Fruit fly (Drosophila melanogaster) whole organism, prepupa: ENCODE data around the gene Liprin-beta.
A peak's percentile ranks its signal among the peaks of the same experiment; 100 is the strongest.

Source experiments
- Blimp-1 ChIP-seq: fragments of 200-800 bp; sonication (Bioruptor generic); optimal IDR thresholded peaks from 3 replicates; lab custom pipeline; 2017; ENCODE audit warnings: missing biosample characterization, missing genetic modification characterization, mild to moderate bottlenecking, moderate library complexity, missing genetic modification reagents
- CG10631 ChIP-seq: fragments of 200-800 bp; sonication (Bioruptor generic); optimal IDR thresholded peaks from 2 replicates; lab custom pipeline; 2016; ENCODE audit warnings: missing biosample characterization, missing genetic modification characterization
- CG11294 ChIP-seq: fragments of 200-800 bp; sonication (Bioruptor generic); IDR thresholded peaks from 2 replicates; pipeline ENCODE4 v1.3.6; 2022; ENCODE audit warnings: missing biosample characterization, missing genetic modification characterization
- CG15336 ChIP-seq: fragments of 200-800 bp; sonication (Bioruptor generic); IDR thresholded peaks from 2 replicates; pipeline ENCODE4 v1.3.6; 2022; ENCODE audit warnings: missing biosample characterization, missing genetic modification characterization
- CG1621 ChIP-seq: fragments of 200-800 bp; sonication (Bioruptor generic); optimal IDR thresholded peaks from 3 replicates; lab custom pipeline; 2018; ENCODE audit warnings: missing biosample characterization, mild to moderate bottlenecking, missing genetic modification characterization
- CG16779 ChIP-seq: fragments of 200-800 bp; sonication (Bioruptor generic); optimal IDR thresholded peaks from 3 replicates; lab custom pipeline; 2017; ENCODE audit warnings: missing biosample characterization, mild to moderate bottlenecking, missing genetic modification characterization
- CG3032 ChIP-seq: fragments of 200-800 bp; optimal IDR thresholded peaks from 2 replicates; lab custom pipeline; 2019; ENCODE audit warnings: missing biosample characterization, mild to moderate bottlenecking, missing genetic modification characterization, moderate library complexity
- CG31627 ChIP-seq: fragments of 200-800 bp; sonication (Bioruptor generic); optimal IDR thresholded peaks from 3 replicates; lab custom pipeline; 2016; ENCODE audit warnings: missing biosample characterization, missing genetic modification characterization
- CG32006 ChIP-seq: fragments of 200-800 bp; sonication (Bioruptor generic); optimal IDR thresholded peaks from 3 replicates; lab custom pipeline; 2017; ENCODE audit warnings: missing biosample characterization, mild to moderate bottlenecking, missing genetic modification characterization
- CG34406 ChIP-seq: fragments of 200-800 bp; sonication (Bioruptor generic); optimal IDR thresholded peaks from 3 replicates; lab custom pipeline; 2016; ENCODE audit warnings: missing biosample characterization, missing genetic modification characterization
- CG3919 ChIP-seq: fragments of 200-800 bp; sonication (Bioruptor generic); optimal IDR thresholded peaks from 3 replicates; lab custom pipeline; 2016; ENCODE audit warnings: missing biosample characterization, missing genetic modification characterization
- CG4318 ChIP-seq: fragments of 200-800 bp; sonication (Bioruptor generic); optimal IDR thresholded peaks from 3 replicates; lab custom pipeline; 2017; ENCODE audit warnings: missing biosample characterization, mild to moderate bottlenecking, missing genetic modification characterization
- CG6792 ChIP-seq: fragments of 200-800 bp; sonication (Bioruptor generic); optimal IDR thresholded peaks from 3 replicates; lab custom pipeline; 2016; ENCODE audit warnings: missing biosample characterization, missing genetic modification characterization
- CG6808 ChIP-seq: fragments of 200-800 bp; sonication (Bioruptor generic); optimal IDR thresholded peaks from 3 replicates; lab custom pipeline; 2017; ENCODE audit warnings: missing biosample characterization, missing genetic modification characterization, mild to moderate bottlenecking, moderate library complexity, missing genetic modification reagents
- CG6854 ChIP-seq: fragments of 200-800 bp; sonication (Bioruptor generic); optimal IDR thresholded peaks from 2 replicates; lab custom pipeline; 2017; ENCODE audit warnings: missing biosample characterization, mild to moderate bottlenecking, missing genetic modification characterization
- CG7368 ChIP-seq: fragments of 200-800 bp; sonication (Bioruptor generic); optimal IDR thresholded peaks from 3 replicates; lab custom pipeline; 2016; ENCODE audit warnings: missing biosample characterization, missing genetic modification characterization
- CG8119 ChIP-seq: fragments of 200-800 bp; sonication (Bioruptor generic); IDR thresholded peaks from 3 replicates; pipeline ENCODE4 v1.3.6; 2022; ENCODE audit warnings: missing biosample characterization, missing genetic modification characterization
- CG8319 ChIP-seq: fragments of 200-800 bp; sonication (Bioruptor generic); optimal IDR thresholded peaks from 3 replicates; lab custom pipeline; 2016; ENCODE audit warnings: missing biosample characterization, missing genetic modification characterization
- CG8632 ChIP-seq: fragments of 200-800 bp; sonication (Bioruptor generic); optimal IDR thresholded peaks from 3 replicates; lab custom pipeline; 2016; ENCODE audit warnings: missing biosample characterization, missing genetic modification characterization
- CG9139 ChIP-seq: fragments of 200-800 bp; sonication (Bioruptor generic); optimal IDR thresholded peaks from 3 replicates; lab custom pipeline; 2017; ENCODE audit warnings: missing biosample characterization, mild to moderate bottlenecking, missing genetic modification characterization
- Eip75B ChIP-seq: fragments of 200-800 bp; sonication (Bioruptor generic); optimal IDR thresholded peaks from 3 replicates; lab custom pipeline; 2016; ENCODE audit warnings: missing biosample characterization, missing genetic modification characterization
- Eip78C ChIP-seq: fragments of 200-800 bp; sonication (Bioruptor generic); peaks from one replicate; lab custom pipeline; 2016; ENCODE audit warnings: missing biosample characterization, missing genetic modification characterization
- Ets21C ChIP-seq: fragments of 200-800 bp; sonication (Bioruptor generic); optimal IDR thresholded peaks from 3 replicates; lab custom pipeline; 2016; ENCODE audit warnings: missing biosample characterization, missing genetic modification characterization
- Ets96B ChIP-seq: fragments of 200-800 bp; optimal IDR thresholded peaks from 2 replicates; lab custom pipeline; 2019; ENCODE audit warnings: missing biosample characterization, mild to moderate bottlenecking, missing genetic modification characterization, moderate library complexity
- Gug ChIP-seq: fragments of 200-800 bp; sonication (Bioruptor generic); IDR thresholded peaks from 2 replicates; pipeline ENCODE4 v1.3.6; 2022; ENCODE audit warnings: missing biosample characterization, missing genetic modification characterization
- Hr38 ChIP-seq: sonication (Bioruptor generic); optimal IDR thresholded peaks from 2 replicates; lab custom pipeline; 2016; ENCODE audit warnings: missing biosample characterization, missing genetic modification characterization
- Hr39 ChIP-seq: fragments of 200-800 bp; sonication (Bioruptor generic); optimal IDR thresholded peaks from 2 replicates; lab custom pipeline; 2016; ENCODE audit warnings: missing biosample characterization, missing genetic modification characterization
- Hr4 ChIP-seq: fragments of 200-800 bp; sonication (Bioruptor generic); optimal IDR thresholded peaks from 3 replicates; lab custom pipeline; 2016; ENCODE audit warnings: missing biosample characterization, missing genetic modification characterization
- Lpt ChIP-seq: fragments of 200-800 bp; sonication (Bioruptor generic); optimal IDR thresholded peaks from 3 replicates; lab custom pipeline; 2016; ENCODE audit warnings: missing biosample characterization, missing genetic modification characterization
- Met ChIP-seq: fragments of 200-800 bp; sonication (Bioruptor generic); optimal IDR thresholded peaks from 3 replicates; lab custom pipeline; 2016; ENCODE audit warnings: missing biosample characterization, missing genetic modification characterization
- OdsH ChIP-seq: fragments of 200-800 bp; sonication (Bioruptor generic); optimal IDR thresholded peaks from 3 replicates; lab custom pipeline; 2016; ENCODE audit warnings: missing biosample characterization, missing genetic modification characterization
- Smox ChIP-seq: fragments of 200-800 bp; sonication (Bioruptor generic); optimal IDR thresholded peaks from 3 replicates; lab custom pipeline; 2016; ENCODE audit warnings: missing biosample characterization, missing genetic modification characterization
- Sox102F ChIP-seq: fragments of 200-800 bp; sonication (Bioruptor generic); optimal IDR thresholded peaks from 2 replicates; lab custom pipeline; 2016; ENCODE audit warnings: missing biosample characterization, mild to moderate bottlenecking, missing genetic modification characterization
- Sox14 ChIP-seq: fragments of 200-800 bp; sonication (Bioruptor generic); optimal IDR thresholded peaks from 3 replicates; lab custom pipeline; 2016; ENCODE audit warnings: missing biosample characterization, missing genetic modification characterization
- Sox15 ChIP-seq: fragments of 200-800 bp; sonication (Bioruptor generic); optimal IDR thresholded peaks from 3 replicates; lab custom pipeline; 2016; ENCODE audit warnings: missing biosample characterization, missing genetic modification characterization
- achi ChIP-seq: fragments of 200-800 bp; sonication (Bioruptor generic); optimal IDR thresholded peaks from 3 replicates; lab custom pipeline; 2016; ENCODE audit warnings: missing biosample characterization, missing genetic modification characterization
- acj6 ChIP-seq: fragments of 200-800 bp; sonication (Bioruptor generic); optimal IDR thresholded peaks from 3 replicates; lab custom pipeline; 2016; ENCODE audit warnings: missing biosample characterization, missing genetic modification characterization
- cyc ChIP-seq: fragments of 200-800 bp; sonication (Bioruptor generic); optimal IDR thresholded peaks from 3 replicates; lab custom pipeline; 2016; ENCODE audit warnings: missing biosample characterization, missing genetic modification characterization
- dsx ChIP-seq: fragments of 200-800 bp; optimal IDR thresholded peaks from 3 replicates; lab custom pipeline; 2019; ENCODE audit warnings: missing biosample characterization, mild to moderate bottlenecking, missing genetic modification characterization, moderate library complexity; ENCODE audit not compliant: poor library complexity, severe bottlenecking
- eg ChIP-seq: fragments of 200-800 bp; sonication (Bioruptor generic); IDR thresholded peaks from 3 replicates; pipeline ENCODE4 v1.3.6; 2022; ENCODE audit warnings: missing biosample characterization, missing genetic modification characterization
- esn ChIP-seq: fragments of 200-800 bp; sonication (Bioruptor generic); optimal IDR thresholded peaks from 2 replicates; lab custom pipeline; 2016; ENCODE audit warnings: missing biosample characterization, mild to moderate bottlenecking, missing genetic modification characterization, moderate library complexity
- fd59A ChIP-seq: fragments of 200-800 bp; sonication (Bioruptor generic); optimal IDR thresholded peaks from 2 replicates; lab custom pipeline; 2017; ENCODE audit warnings: missing biosample characterization, mild to moderate bottlenecking, missing genetic modification characterization, missing genetic modification reagents
- fkh ChIP-seq: fragments of 200-800 bp; sonication (Bioruptor generic); optimal IDR thresholded peaks from 3 replicates; lab custom pipeline; 2017; ENCODE audit warnings: missing biosample characterization, mild to moderate bottlenecking, missing genetic modification characterization, moderate library complexity
- lz ChIP-seq: fragments of 200-800 bp; sonication (Bioruptor generic); optimal IDR thresholded peaks from 3 replicates; lab custom pipeline; 2016; ENCODE audit warnings: missing biosample characterization, missing genetic modification characterization
- net ChIP-seq: fragments of 200-800 bp; sonication (Bioruptor generic); optimal IDR thresholded peaks from 3 replicates; lab custom pipeline; 2016; ENCODE audit warnings: missing biosample characterization, missing genetic modification characterization
- salr ChIP-seq, 2 experiments: fragments of 200-800 bp; sonication (Bioruptor generic); optimal IDR thresholded peaks; 3 replicates each; lab custom pipeline; 2016 to 2018; ENCODE audit warnings: missing biosample characterization in 2 of 2, missing genetic modification characterization in 2 of 2, mild to moderate bottlenecking in 1 of 2
- spab ChIP-seq: fragments of 200-800 bp; sonication (Bioruptor generic); optimal IDR thresholded peaks from 2 replicates; lab custom pipeline; 2017; ENCODE audit warnings: missing biosample characterization, mild to moderate bottlenecking, missing genetic modification characterization, missing genetic modification reagents
- ss ChIP-seq, 2 experiments: fragments of 200-800 bp; sonication (Bioruptor generic); optimal IDR thresholded peaks; 2 replicates in 1 of 2; 3 replicates in 1 of 2; lab custom pipeline; 2017 to 2018; ENCODE audit warnings: mild to moderate bottlenecking in 2 of 2, missing biosample characterization in 2 of 2, missing genetic modification characterization in 2 of 2, moderate library complexity in 1 of 2
- topi ChIP-seq: fragments of 200-800 bp; sonication (Bioruptor generic); optimal IDR thresholded peaks from 3 replicates; lab custom pipeline; 2016; ENCODE audit warnings: missing biosample characterization, missing genetic modification characterization
- vri ChIP-seq: fragments of 200-800 bp; sonication (Bioruptor generic); optimal IDR thresholded peaks from 3 replicates; lab custom pipeline; 2016; ENCODE audit warnings: missing biosample characterization, mild to moderate bottlenecking, missing genetic modification characterization

Gene Liprin-beta

dm6 chr3L:13478339-13479203 is 34.5 kb upstream of the Liprin-beta start:
- TF ChIP-seq CG11294 (GFP tag; lab: Robert Waterston, UW) (no peak), fd59A (GFP tag; lab: Kevin White, UChicago) (no peak), salr (GFP tag; optimal IDR thresholded peaks at IDR 0.05; lab: Kevin White, UChicago) (no peak), CG6808 (GFP tag; lab: Kevin White, UChicago) (peak; percentile 14), CG15336 (GFP tag; lab: Robert Waterston, UW) (no peak), CG8319 (no peak), spab (GFP tag; lab: Kevin White, UChicago) (no peak), CG9139 (GFP tag; lab: Kevin White, UChicago) (no peak), CG3032 (tag; lab: Kevin White, UChicago) (no peak), Eip75B (no peak), Blimp-1 (GFP tag; lab: Kevin White, UChicago) (no peak), Ets96B (tag; lab: Kevin White, UChicago) (peak; percentile 5), CG7368 (no peak), cyc (peak; percentile 31), topi (peak; percentile 21), CG31627 (GFP tag; lab: Kevin White, UChicago) (peak; percentile 50), ss (GFP tag; optimal IDR thresholded peaks at IDR 0.05; lab: Kevin White, UChicago) (peak in 1 of 2 experiments; percentile 23), CG8632 (GFP tag; lab: Kevin White, UChicago) (peak; percentile 26), fkh (GFP tag; lab: Kevin White, UChicago) (no peak), acj6 (GFP tag; lab: Kevin White, UChicago) (peak; percentile 26), lz (peak; percentile 41), CG6792 (GFP tag; lab: Kevin White, UChicago) (peak; percentile 13), Met (GFP tag; lab: Kevin White, UChicago) (peak; percentile 11), Hr39 (GFP tag; lab: Kevin White, UChicago) (peak; percentile 47), CG10631 (GFP tag; lab: Kevin White, UChicago) (peak; percentile 21), CG32006 (peak; percentile 30), Ets21C (GFP tag; lab: Kevin White, UChicago) (peak; percentile 9), CG3919 (GFP tag; lab: Kevin White, UChicago) (peak; percentile 46), Eip78C (GFP tag; lab: Kevin White, UChicago) (peak; percentile 78), Sox14 (peak; percentile 5), achi (GFP tag; lab: Kevin White, UChicago) (peak; percentile 10), Hr38 (GFP tag; lab: Kevin White, UChicago) (no peak), CG4318 (GFP tag; lab: Kevin White, UChicago) (no peak), Lpt (no peak), Sox15 (peak; percentile 26), OdsH (GFP tag; lab: Kevin White, UChicago) (peak; percentile 26), CG1621 (peak; percentile 48), CG16779 (no peak), Smox (GFP tag; lab: Kevin White, UChicago) (peak; percentile 6), dsx (GFP tag; lab: Kevin White, UChicago) (peak; percentile 1), CG8119 (GFP tag; lab: Robert Waterston, UW) (no peak), esn (peak; percentile 64), CG34406 (GFP tag; lab: Kevin White, UChicago) (peak; percentile 16), Gug (GFP tag; lab: Robert Waterston, UW) (no peak), net (GFP tag; lab: Kevin White, UChicago) (no peak), Sox102F (GFP tag; lab: Kevin White, UChicago) (peak; percentile 11), eg (GFP tag; lab: Robert Waterston, UW) (no peak), vri (GFP tag; lab: Kevin White, UChicago) (no peak), Hr4 (no peak), CG6854 (GFP tag; lab: Kevin White, UChicago) (no peak)
